Worm (Caenorhabditis elegans) whole organism, early embryonic: ENCODE measurements around the gene ampd-1.
"Not testable (repeated sequence)": the region's sequence is repeated elsewhere in the genome, so short reads cannot be mapped to it uniquely, and the experiment has no call there.

Experiments used
- B0310.2 ChIP-seq: sonication (generic microtip); optimal IDR thresholded peaks from 2 replicates; lab custom pipeline; 2016; ENCODE audit warnings: mild to moderate bottlenecking, missing genetic modification characterization, missing compliant biosample characterization
- F13C5.2 ChIP-seq: sonication (generic microtip); optimal IDR thresholded peaks from 2 replicates; lab custom pipeline; 2017; ENCODE audit warnings: mild to moderate bottlenecking, missing genetic modification characterization, inconsistent platforms, missing compliant biosample characterization
- aly-1 ChIP-seq: sonication (generic microtip); optimal IDR thresholded peaks from 2 replicates; lab custom pipeline; 2016; ENCODE audit warnings: missing genetic modification characterization, missing compliant biosample characterization
- ama-1 ChIP-seq: fragments of 150-350 bp; optimal IDR thresholded peaks from 2 replicates; lab custom pipeline; 2014
- ceh-13 ChIP-seq: fragments of 200-800 bp; sonication (Bioruptor generic); optimal IDR thresholded peaks from 2 replicates; lab custom pipeline; 2018; ENCODE audit warnings: mild to moderate bottlenecking, missing genetic modification characterization, missing compliant biosample characterization
- ceh-36 ChIP-seq: sonication (generic microtip); optimal IDR thresholded peaks from 2 replicates; lab custom pipeline; 2016; ENCODE audit warnings: missing genetic modification characterization, inconsistent platforms, missing compliant biosample characterization
- ets-7 ChIP-seq: sonication (generic microtip); optimal IDR thresholded peaks from 2 replicates; lab custom pipeline; 2016; ENCODE audit warnings: missing genotype, missing genetic modification characterization, missing compliant biosample characterization
- flt-1 ChIP-seq: fragments of 200-800 bp; sonication (Bioruptor generic); IDR thresholded peaks from 2 replicates; pipeline ENCODE4 v1.3.6; 2022; ENCODE audit warnings: missing genetic modification characterization, missing compliant biosample characterization
- hmbx-1 ChIP-seq: sonication (generic microtip); optimal IDR thresholded peaks from 2 replicates; lab custom pipeline; 2016; ENCODE audit warnings: mild to moderate bottlenecking, missing genetic modification characterization, missing compliant biosample characterization
- hmg-4 ChIP-seq: fragments of 200-800 bp; sonication (Bioruptor generic); optimal IDR thresholded peaks from 2 replicates; lab custom pipeline; 2018; ENCODE audit warnings: mild to moderate bottlenecking, missing genetic modification characterization, missing compliant biosample characterization
- hnd-1 ChIP-seq: sonication (generic microtip); optimal IDR thresholded peaks from 2 replicates; lab custom pipeline; 2016; ENCODE audit warnings: missing genetic modification characterization, missing compliant biosample characterization
- pes-1 ChIP-seq: fragments of 200-800 bp; sonication (Bioruptor generic); IDR thresholded peaks from 2 replicates; pipeline ENCODE4 v1.3.6; 2022; ENCODE audit warnings: missing genetic modification reagents, missing genetic modification characterization, missing compliant biosample characterization
- scrt-1 ChIP-seq: fragments of 200-800 bp; sonication (Bioruptor generic); IDR thresholded peaks from 2 replicates; pipeline ENCODE4 v1.3.6; 2022; ENCODE audit warnings: missing genetic modification characterization, missing compliant biosample characterization
- sea-1 ChIP-seq: fragments of 200-800 bp; sonication (Bioruptor generic); conservative IDR thresholded peaks from 2 replicates; pipeline ENCODE4 v1.3.6; 2022; ENCODE audit warnings: missing genetic modification characterization, missing compliant biosample characterization
- tbx-11 ChIP-seq: fragments of 200-800 bp; sonication (Bioruptor generic); IDR thresholded peaks from 2 replicates; pipeline ENCODE4 v1.3.6; 2022; ENCODE audit warnings: missing genetic modification characterization, missing compliant biosample characterization
- tbx-37 ChIP-seq: fragments of 200-800 bp; sonication (Bioruptor generic); conservative IDR thresholded peaks from 2 replicates; pipeline ENCODE4 v1.3.6; 2022; ENCODE audit warnings: missing genetic modification reagents, missing genetic modification characterization, missing compliant biosample characterization
- tra-4 ChIP-seq: sonication (generic microtip); optimal IDR thresholded peaks from 2 replicates; lab custom pipeline; 2017; ENCODE audit warnings: missing genetic modification characterization, missing compliant biosample characterization

Gene ampd-1

ce11 chrII:5202930-5203329 is at the start of gene ampd-1:
ampd-1 (plus strand) TSS chrII:5203322.
- no peak for TF ChIP-seq tbx-37 (GFP tag; lab: Robert Waterston, UW)

DNA sequence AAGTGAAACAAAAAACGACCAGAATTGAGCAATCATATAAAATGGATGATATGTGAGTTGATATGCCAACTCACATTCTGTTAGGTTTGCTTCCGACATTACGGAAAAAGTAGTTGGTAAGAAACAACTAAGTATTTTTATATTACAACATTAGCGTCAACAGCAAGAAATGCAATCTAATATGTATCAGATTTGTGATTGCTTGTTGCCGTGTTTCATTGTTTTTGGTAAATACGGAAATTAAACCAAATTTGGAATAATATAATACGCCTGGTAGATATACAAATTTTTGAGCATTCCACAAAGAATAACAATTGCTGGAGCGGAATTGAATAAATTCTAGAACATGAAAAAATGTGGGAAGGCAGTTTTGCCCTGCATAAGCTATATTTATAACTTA is 48.6 kb upstream of the ampd-1 start, which contains the start of gene srb-12:
Gene srb-12, minus strand, starts transcription at position 101 of the 400 bp plus-strand sequence.
- TF ChIP-seq B0310.2 (tag; lab: Kevin White, UChicago) (no peak), tbx-37 (GFP tag; lab: Robert Waterston, UW) (no peak), ama-1 (lab: Kevin White, UChicago) (no peak), tbx-11 (GFP tag; lab: Robert Waterston, UW) (no peak), ceh-13 (GFP tag; lab: Kevin White, UChicago) (no peak)

- TF ChIP-seq ceh-36 (tag; lab: Kevin White, UChicago) (no peak), pes-1 (no peak), B0310.2 (tag; lab: Kevin White, UChicago) (no peak), hmbx-1 (tag; lab: Kevin White, UChicago) (no peak), ceh-13 (GFP tag; lab: Kevin White, UChicago) (no peak), tbx-11 (GFP tag; lab: Robert Waterston, UW) (no peak), ets-7 (tag; lab: Kevin White, UChicago) (no peak), F13C5.2 (no peak), tbx-37 (GFP tag; lab: Robert Waterston, UW) (no peak), hmg-4 (GFP tag; lab: Kevin White, UChicago) (no peak), tra-4 (tag; lab: Kevin White, UChicago) (no peak), aly-1 (tag; lab: Kevin White, UChicago) (no peak), ama-1 (lab: Kevin White, UChicago) (no peak), scrt-1 (GFP tag; lab: Robert Waterston, UW) (no peak), sea-1 (GFP tag; lab: Robert Waterston, UW) (no peak), flt-1 (GFP tag; lab: Robert Waterston, UW) (no peak), hnd-1 (tag; lab: Kevin White, UChicago) (no peak)
Measured at ce11 chrII:5156983-5157382, 46.1 kb upstream of the ampd-1 start, which contains the start of gene msp-45. msp-45 (minus strand) TSS chrII:5157083.

- TF ChIP-seq aly-1 (tag; lab: Kevin White, UChicago) (no peak), ets-7 (tag; lab: Kevin White, UChicago) (no peak), scrt-1 (GFP tag; lab: Robert Waterston, UW) (no peak), hnd-1 (tag; lab: Kevin White, UChicago) (no peak), tra-4 (tag; lab: Kevin White, UChicago) (no peak), ceh-13 (GFP tag; lab: Kevin White, UChicago) (no peak), pes-1 (no peak), B0310.2 (tag; lab: Kevin White, UChicago) (no peak), tbx-11 (GFP tag; lab: Robert Waterston, UW) (no peak), hmbx-1 (tag; lab: Kevin White, UChicago) (no peak), ama-1 (lab: Kevin White, UChicago) (no peak), tbx-37 (GFP tag; lab: Robert Waterston, UW) (no peak), F13C5.2 (no peak)
Measured at ce11 chrII:5157525-5157924, 45.6 kb upstream of the ampd-1 start, which contains the start of gene srb-13. srb-13 (minus strand) TSS chrII:5157625.

ce11 chrII:5158774-5159173 is 44.3 kb upstream of the ampd-1 start, which contains the start of gene F58A6.9:
F58A6.9 (minus strand) TSS chrII:5158874.
- not testable (repeated sequence) for TF ChIP-seq ceh-13 (GFP tag; lab: Kevin White, UChicago); B0310.2 (tag; lab: Kevin White, UChicago); tbx-11 (GFP tag; lab: Robert Waterston, UW)

DNA sequence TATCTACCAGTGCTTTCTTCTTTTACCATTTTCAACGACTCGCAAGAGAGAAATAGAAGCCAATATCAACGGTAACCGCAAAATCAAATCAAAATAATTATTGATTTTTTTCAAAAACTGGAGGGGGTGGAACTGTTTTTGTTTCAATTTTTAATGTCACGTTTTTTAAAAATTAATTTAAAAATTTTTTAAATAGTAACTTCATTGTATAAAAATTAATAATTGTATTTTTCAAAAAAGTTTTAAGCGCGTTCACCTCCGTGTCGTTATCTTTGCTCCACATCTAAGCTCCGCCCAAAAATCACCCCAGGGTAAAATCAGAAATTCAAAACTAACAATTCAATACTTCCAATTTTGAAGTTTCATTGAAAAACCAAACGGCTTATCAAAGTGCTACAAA is 42.0 kb upstream of the ampd-1 start, which contains the start of gene C27D6.11:
Gene C27D6.11, minus strand, starts transcription at position 101 of the 400 bp plus-strand sequence.
- TF ChIP-seq hmg-4 (GFP tag; lab: Kevin White, UChicago): no peak
- TF ChIP-seq ceh-13 (GFP tag; lab: Kevin White, UChicago): no peak
- no peak for TF ChIP-seq sea-1 (GFP tag; lab: Robert Waterston, UW)
- TF ChIP-seq tbx-11 (GFP tag; lab: Robert Waterston, UW): no peak
- no peak for TF ChIP-seq pes-1
- no peak for TF ChIP-seq F13C5.2
- TF ChIP-seq scrt-1 (GFP tag; lab: Robert Waterston, UW): no peak
- TF ChIP-seq tbx-37 (GFP tag; lab: Robert Waterston, UW): no peak
- TF ChIP-seq tra-4 (tag; lab: Kevin White, UChicago): no peak
- TF ChIP-seq hmbx-1 (tag; lab: Kevin White, UChicago): no peak
- no peak for TF ChIP-seq flt-1 (GFP tag; lab: Robert Waterston, UW)
- no peak for TF ChIP-seq B0310.2 (tag; lab: Kevin White, UChicago)
- no peak for TF ChIP-seq ceh-36 (tag; lab: Kevin White, UChicago)
- no peak for TF ChIP-seq hnd-1 (tag; lab: Kevin White, UChicago)
- no peak for TF ChIP-seq ama-1 (lab: Kevin White, UChicago)
- TF ChIP-seq ets-7 (tag; lab: Kevin White, UChicago): no peak
- no peak for TF ChIP-seq aly-1 (tag; lab: Kevin White, UChicago)

DNA sequence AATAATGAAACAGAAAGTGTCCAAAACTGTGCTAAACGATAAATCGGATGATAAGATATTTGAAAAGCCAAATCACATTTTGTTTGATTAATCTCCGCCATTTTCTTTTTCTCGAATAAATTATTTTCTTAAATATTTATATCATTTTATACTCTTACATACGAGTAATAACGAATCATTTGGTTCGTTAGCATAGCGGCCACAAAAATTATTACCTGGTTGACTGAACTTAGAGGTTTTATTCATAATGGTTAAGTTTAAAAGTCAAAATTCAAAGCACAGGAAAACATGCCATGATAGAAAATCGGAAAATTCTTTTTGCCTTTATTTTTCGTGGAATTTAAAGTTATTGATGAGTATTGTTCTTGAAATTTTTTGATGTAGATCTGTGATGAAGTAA is 39.8 kb upstream of the ampd-1 start, which contains the start of gene srb-5:
Gene srb-5, minus strand, starts transcription at position 101 of the 400 bp plus-strand sequence.
- no peak for TF ChIP-seq sea-1 (GFP tag; lab: Robert Waterston, UW)
- TF ChIP-seq scrt-1 (GFP tag; lab: Robert Waterston, UW): no peak
- TF ChIP-seq tra-4 (tag; lab: Kevin White, UChicago): no peak
- no peak for TF ChIP-seq tbx-37 (GFP tag; lab: Robert Waterston, UW)
- TF ChIP-seq ama-1 (lab: Kevin White, UChicago): no peak
- no peak for TF ChIP-seq pes-1
- no peak for TF ChIP-seq aly-1 (tag; lab: Kevin White, UChicago)
- TF ChIP-seq ets-7 (tag; lab: Kevin White, UChicago): no peak
- TF ChIP-seq ceh-13 (GFP tag; lab: Kevin White, UChicago): no peak
- no peak for TF ChIP-seq tbx-11 (GFP tag; lab: Robert Waterston, UW)
- no peak for TF ChIP-seq B0310.2 (tag; lab: Kevin White, UChicago)
- no peak for TF ChIP-seq hnd-1 (tag; lab: Kevin White, UChicago)
- no peak for TF ChIP-seq F13C5.2
- TF ChIP-seq ceh-36 (tag; lab: Kevin White, UChicago): no peak
- no peak for TF ChIP-seq hmbx-1 (tag; lab: Kevin White, UChicago)
- no peak for TF ChIP-seq hmg-4 (GFP tag; lab: Kevin White, UChicago)
- TF ChIP-seq flt-1 (GFP tag; lab: Robert Waterston, UW): no peak
